Worm (Caenorhabditis elegans) whole organism, early embryonic: ENCODE measurements around the gene C13C4.6.

Source experiments
- B0310.2 ChIP-seq: sonication (generic microtip); optimal IDR thresholded peaks from 2 replicates; lab custom pipeline; 2016; ENCODE audit warnings: mild to moderate bottlenecking, missing genetic modification characterization, missing compliant biosample characterization
- F13C5.2 ChIP-seq: sonication (generic microtip); optimal IDR thresholded peaks from 2 replicates; lab custom pipeline; 2017; ENCODE audit warnings: mild to moderate bottlenecking, missing genetic modification characterization, inconsistent platforms, missing compliant biosample characterization
- aly-1 ChIP-seq: sonication (generic microtip); optimal IDR thresholded peaks from 2 replicates; lab custom pipeline; 2016; ENCODE audit warnings: missing genetic modification characterization, missing compliant biosample characterization
- ama-1 ChIP-seq: fragments of 150-350 bp; optimal IDR thresholded peaks from 2 replicates; lab custom pipeline; 2014
- ceh-13 ChIP-seq: fragments of 200-800 bp; sonication (Bioruptor generic); optimal IDR thresholded peaks from 2 replicates; lab custom pipeline; 2018; ENCODE audit warnings: mild to moderate bottlenecking, missing genetic modification characterization, missing compliant biosample characterization
- ceh-36 ChIP-seq: sonication (generic microtip); optimal IDR thresholded peaks from 2 replicates; lab custom pipeline; 2016; ENCODE audit warnings: missing genetic modification characterization, inconsistent platforms, missing compliant biosample characterization
- ets-7 ChIP-seq: sonication (generic microtip); optimal IDR thresholded peaks from 2 replicates; lab custom pipeline; 2016; ENCODE audit warnings: missing genotype, missing genetic modification characterization, missing compliant biosample characterization
- flt-1 ChIP-seq: fragments of 200-800 bp; sonication (Bioruptor generic); IDR thresholded peaks from 2 replicates; pipeline ENCODE4 v1.3.6; 2022; ENCODE audit warnings: missing genetic modification characterization, missing compliant biosample characterization
- hmbx-1 ChIP-seq: sonication (generic microtip); optimal IDR thresholded peaks from 2 replicates; lab custom pipeline; 2016; ENCODE audit warnings: mild to moderate bottlenecking, missing genetic modification characterization, missing compliant biosample characterization
- hmg-4 ChIP-seq: fragments of 200-800 bp; sonication (Bioruptor generic); optimal IDR thresholded peaks from 2 replicates; lab custom pipeline; 2018; ENCODE audit warnings: mild to moderate bottlenecking, missing genetic modification characterization, missing compliant biosample characterization
- hnd-1 ChIP-seq: sonication (generic microtip); optimal IDR thresholded peaks from 2 replicates; lab custom pipeline; 2016; ENCODE audit warnings: missing genetic modification characterization, missing compliant biosample characterization
- pes-1 ChIP-seq: fragments of 200-800 bp; sonication (Bioruptor generic); IDR thresholded peaks from 2 replicates; pipeline ENCODE4 v1.3.6; 2022; ENCODE audit warnings: missing genetic modification reagents, missing genetic modification characterization, missing compliant biosample characterization
- scrt-1 ChIP-seq: fragments of 200-800 bp; sonication (Bioruptor generic); IDR thresholded peaks from 2 replicates; pipeline ENCODE4 v1.3.6; 2022; ENCODE audit warnings: missing genetic modification characterization, missing compliant biosample characterization
- sea-1 ChIP-seq: fragments of 200-800 bp; sonication (Bioruptor generic); conservative IDR thresholded peaks from 2 replicates; pipeline ENCODE4 v1.3.6; 2022; ENCODE audit warnings: missing genetic modification characterization, missing compliant biosample characterization
- tbx-11 ChIP-seq: fragments of 200-800 bp; sonication (Bioruptor generic); IDR thresholded peaks from 2 replicates; pipeline ENCODE4 v1.3.6; 2022; ENCODE audit warnings: missing genetic modification characterization, missing compliant biosample characterization
- tbx-37 ChIP-seq: fragments of 200-800 bp; sonication (Bioruptor generic); conservative IDR thresholded peaks from 2 replicates; pipeline ENCODE4 v1.3.6; 2022; ENCODE audit warnings: missing genetic modification reagents, missing genetic modification characterization, missing compliant biosample characterization
- tra-4 ChIP-seq: sonication (generic microtip); optimal IDR thresholded peaks from 2 replicates; lab custom pipeline; 2017; ENCODE audit warnings: missing genetic modification characterization, missing compliant biosample characterization

The C13C4.6 gene

ce11 chrV:12159975-12160374, 38.6 kb downstream of the C13C4.6 start:
- no peak for TF ChIP-seq hnd-1 (tag; lab: Kevin White, UChicago)
- no peak for TF ChIP-seq ceh-36 (tag; lab: Kevin White, UChicago)
- no peak for TF ChIP-seq B0310.2 (tag; lab: Kevin White, UChicago)
- no peak for TF ChIP-seq ceh-13 (GFP tag; lab: Kevin White, UChicago)
- no peak for TF ChIP-seq ets-7 (tag; lab: Kevin White, UChicago)
- TF ChIP-seq hmbx-1 (tag; lab: Kevin White, UChicago) = no peak
- TF ChIP-seq F13C5.2 (tag; lab: Kevin White, UChicago) = no peak
- no peak for TF ChIP-seq tra-4 (tag; lab: Kevin White, UChicago)
- no peak for TF ChIP-seq ama-1
- TF ChIP-seq hmg-4 (GFP tag; lab: Kevin White, UChicago) = no peak
- TF ChIP-seq aly-1 (tag; lab: Kevin White, UChicago) = no peak
- no peak for TF ChIP-seq flt-1
- no peak for TF ChIP-seq sea-1
- no peak for TF ChIP-seq pes-1 (GFP tag; lab: Robert Waterston, UW)
- no peak for TF ChIP-seq tbx-37
- no peak for TF ChIP-seq scrt-1 (GFP tag; lab: Robert Waterston, UW)
- TF ChIP-seq tbx-11 (GFP tag; lab: Robert Waterston, UW) = no peak

- TF ChIP-seq ceh-36 (tag; lab: Kevin White, UChicago) (no peak), sea-1 (no peak), hnd-1 (tag; lab: Kevin White, UChicago) (no peak), flt-1 (no peak), tra-4 (tag; lab: Kevin White, UChicago) (no peak), tbx-37 (no peak)
Measured at ce11 chrV:12161157-12161556, 39.8 kb downstream of the C13C4.6 start.

- TF ChIP-seq F13C5.2 (tag; lab: Kevin White, UChicago) = no peak
- no peak for TF ChIP-seq flt-1
- TF ChIP-seq ceh-36 (tag; lab: Kevin White, UChicago) = no peak
Measured at ce11 chrV:12162220-12162619, 40.8 kb downstream of the C13C4.6 start, which contains the start of gene C27A7.5. TSS of gene C27A7.5 (minus strand) at chrV:12162320.

- TF ChIP-seq tbx-37 (no peak), tbx-11 (GFP tag; lab: Robert Waterston, UW) (no peak)
Measured at ce11 chrV:12162906-12163305, 41.5 kb downstream of the C13C4.6 start, which contains the start of gene srj-4. TSS of gene srj-4 (plus strand) at chrV:12163206.

- peak; percentile 8 for TF ChIP-seq aly-1 (tag; lab: Kevin White, UChicago)
- TF ChIP-seq ceh-13 (GFP tag; lab: Kevin White, UChicago) = no peak
Measured at ce11 chrV:12167031-12167430, 45.7 kb downstream of the C13C4.6 start.

ce11 chrV:12167653-12168052, 46.3 kb downstream of the C13C4.6 start, which contains the start of gene col-37:
TSS of gene col-37 (minus strand) at chrV:12167753.
- TF ChIP-seq scrt-1 (GFP tag; lab: Robert Waterston, UW) (no peak), hnd-1 (tag; lab: Kevin White, UChicago) (no peak), sea-1 (no peak), F13C5.2 (tag; lab: Kevin White, UChicago) (no peak), ama-1 (no peak), flt-1 (no peak), pes-1 (GFP tag; lab: Robert Waterston, UW) (no peak), B0310.2 (tag; lab: Kevin White, UChicago) (no peak), tbx-37 (no peak), ceh-13 (GFP tag; lab: Kevin White, UChicago) (no peak), tra-4 (tag; lab: Kevin White, UChicago) (no peak), aly-1 (tag; lab: Kevin White, UChicago) (no peak), hmbx-1 (tag; lab: Kevin White, UChicago) (no peak), hmg-4 (GFP tag; lab: Kevin White, UChicago) (no peak)

- TF ChIP-seq flt-1 = no peak
- TF ChIP-seq F13C5.2 (tag; lab: Kevin White, UChicago) = no peak
- no peak for TF ChIP-seq tbx-11 (GFP tag; lab: Robert Waterston, UW)
- no peak for TF ChIP-seq pes-1 (GFP tag; lab: Robert Waterston, UW)
Measured at ce11 chrV:12170114-12170513, 48.7 kb downstream of the C13C4.6 start, which contains the start of gene ZK863.1. TSS of gene ZK863.1 (minus strand) at chrV:12170214.
